Fruit fly (Drosophila melanogaster): ENCODE results near the gene Octbeta1R.

The Octbeta1R gene

dm6 chr3R:22526353-22526907 lies 29.4 kb downstream of the Octbeta1R start (continued):
- TF ChIP-seq Meics (GFP tag; optimal IDR thresholded peaks at IDR 0.05) (peak; percentile 25), danr (GFP tag; IDR thresholded peaks at IDR 0.05) (no peak), CG4360 (GFP tag; IDR thresholded peaks at IDR 0.05) (no peak), NK7.1 (GFP tag; optimal IDR thresholded peaks at IDR 0.05) (no peak), CG1603 (tag; optimal IDR thresholded peaks at IDR 0.05) (peak; percentile 19), Six4 (GFP tag; optimal IDR thresholded peaks at IDR 0.05) (no peak), CG12391 (tag; optimal IDR thresholded peaks at IDR 0.05) (peak; percentile 10), sd (tag; optimal IDR thresholded peaks at IDR 0.05) (no peak), yki (optimal IDR thresholded peaks at IDR 0.05) (no peak), sna (GFP tag; IDR thresholded peaks at IDR 0.05; ENCODE audit: partially characterized antibody) (no peak), Usf (GFP tag; optimal IDR thresholded peaks at IDR 0.05) (no peak), abd-A (tag; optimal IDR thresholded peaks at IDR 0.05) (no peak), sr (GFP tag; IDR thresholded peaks at IDR 0.05) (peak; percentile 66; the same call in 1 of the 3 replicates), repo (GFP tag; optimal IDR thresholded peaks at IDR 0.05) (no peak), gsb (GFP tag; IDR thresholded peaks at IDR 0.05) (no peak), NfI (GFP tag; optimal IDR thresholded peaks at IDR 0.05) (peak; percentile 1), CG10366 (GFP tag; IDR thresholded peaks at IDR 0.05) (peak; percentile 35; the same call in 1 of the 2 replicates), pan (optimal IDR thresholded peaks at IDR 0.05) (no peak), pan (GFP tag; optimal IDR thresholded peaks at IDR 0.05 in 1 of 2, IDR thresholded peaks at IDR 0.05 in 1 of 2) (peak in 1 of 2 experiments; percentile 59), CG11723 (GFP tag; optimal IDR thresholded peaks at IDR 0.05) (no peak), HLH3B (GFP tag; IDR thresholded peaks at IDR 0.05) (no peak), nerfin-2 (GFP tag; IDR thresholded peaks at IDR 0.05; ENCODE audit: partially characterized antibody) (no peak), fru (optimal IDR thresholded peaks at IDR 0.05) (no peak), CG11560 (tag; IDR thresholded peaks at IDR 0.05) (no peak), bowl (GFP tag; IDR thresholded peaks at IDR 0.05) (no peak), Antp (GFP tag; optimal IDR thresholded peaks at IDR 0.05) (peak; percentile 19), Bteb2 (GFP tag; optimal IDR thresholded peaks at IDR 0.05) (no peak), sug (tag; optimal IDR thresholded peaks at IDR 0.05) (no peak), Ets97D (GFP tag; optimal IDR thresholded peaks at IDR 0.05) (no peak), wek (GFP tag; optimal IDR thresholded peaks at IDR 0.05) (peak; percentile 3), chinmo (GFP tag; IDR thresholded peaks at IDR 0.05; ENCODE audit: partially characterized antibody) (no peak), CG3726 (GFP tag; IDR thresholded peaks at IDR 0.05) (no peak), croc (GFP tag; conservative IDR thresholded peaks at IDR 0.05) (no peak), CG9876 (GFP tag; optimal IDR thresholded peaks at IDR 0.05) (no peak), lbe (GFP tag; optimal IDR thresholded peaks at IDR 0.05) (no peak), corto (GFP tag; optimal IDR thresholded peaks at IDR 0.05) (no peak), NC2α (GFP tag; optimal IDR thresholded peaks at IDR 0.05) (no peak), bab2 (GFP tag; optimal IDR thresholded peaks at IDR 0.05) (peak; percentile 30), CG1024 (GFP tag; IDR thresholded peaks at IDR 0.05) (0 out of 2 replicates have a peak, but pooled peaks have one; percentile 9), inv (GFP tag; IDR thresholded peaks at IDR 0.05; ENCODE audit: partially characterized antibody) (no peak), Opbp (GFP tag; IDR thresholded peaks at IDR 0.05; ENCODE audit: partially characterized antibody) (no peak), dmrt99B (tag; optimal IDR thresholded peaks at IDR 0.05) (peak; percentile 26), cg (GFP tag; optimal IDR thresholded peaks at IDR 0.05) (peak; percentile 8), unc-4 (GFP tag; IDR thresholded peaks at IDR 0.05; ENCODE audit: partially characterized antibody) (no peak), jing (GFP tag; optimal IDR thresholded peaks at IDR 0.05) (no peak), psq (GFP tag; optimal IDR thresholded peaks at IDR 0.05) (no peak), kah (GFP tag; optimal IDR thresholded peaks at IDR 0.05) (no peak), CG11695 (GFP tag; IDR thresholded peaks at IDR 0.05) (0 out of 3 replicates have a peak, but pooled peaks have one; percentile 16), Dad (GFP tag; optimal IDR thresholded peaks at IDR 0.05) (no peak), Nf-YC (tag; optimal IDR thresholded peaks at IDR 0.05) (no peak), dysf (GFP tag; IDR thresholded peaks at IDR 0.05) (peak; percentile 51; the same call in 2 of the 3 replicates)
